Fruit fly (Drosophila melanogaster): ENCODE results near the gene Sec3.

Gene Sec3

DNA sequence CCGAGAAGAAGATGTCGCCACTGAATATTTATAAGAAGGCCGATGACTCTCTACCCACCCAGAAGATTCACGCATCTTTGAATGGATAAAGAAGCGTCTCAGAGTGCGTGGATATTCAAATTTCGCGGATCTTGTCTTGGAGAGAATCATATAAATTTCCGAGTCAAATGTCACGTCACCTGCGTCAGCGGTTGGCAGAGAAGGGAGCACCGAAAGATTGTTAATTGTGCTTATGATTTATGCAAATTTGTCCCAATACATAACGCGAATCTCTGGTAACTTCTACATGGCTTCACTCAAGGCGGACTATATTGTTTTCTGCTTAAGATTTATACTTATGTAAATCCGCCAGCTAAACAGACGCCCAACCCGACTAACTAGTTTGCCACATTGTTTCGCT lies 33.9 kb downstream of the Sec3 start:
- TF ChIP-seq CG15336 (GFP tag; IDR thresholded peaks at IDR 0.05), result no peak
- TF ChIP-seq CG10631 (GFP tag; optimal IDR thresholded peaks at IDR 0.05), result no peak
- no peak for TF ChIP-seq CG8319 (GFP tag; optimal IDR thresholded peaks at IDR 0.05)
- no peak for TF ChIP-seq dsx (GFP tag; optimal IDR thresholded peaks at IDR 0.05; ENCODE audit: poor library complexity, severe bottlenecking)
- TF ChIP-seq acj6 (GFP tag; optimal IDR thresholded peaks at IDR 0.05), result no peak
- TF ChIP-seq achi (GFP tag; optimal IDR thresholded peaks at IDR 0.05), result no peak
- TF ChIP-seq CG34406 (GFP tag; optimal IDR thresholded peaks at IDR 0.05), result no peak
- no peak for TF ChIP-seq fd85E (GFP tag; optimal IDR thresholded peaks at IDR 0.05)
- TF ChIP-seq Eip78C (GFP tag), result no peak

DNA sequence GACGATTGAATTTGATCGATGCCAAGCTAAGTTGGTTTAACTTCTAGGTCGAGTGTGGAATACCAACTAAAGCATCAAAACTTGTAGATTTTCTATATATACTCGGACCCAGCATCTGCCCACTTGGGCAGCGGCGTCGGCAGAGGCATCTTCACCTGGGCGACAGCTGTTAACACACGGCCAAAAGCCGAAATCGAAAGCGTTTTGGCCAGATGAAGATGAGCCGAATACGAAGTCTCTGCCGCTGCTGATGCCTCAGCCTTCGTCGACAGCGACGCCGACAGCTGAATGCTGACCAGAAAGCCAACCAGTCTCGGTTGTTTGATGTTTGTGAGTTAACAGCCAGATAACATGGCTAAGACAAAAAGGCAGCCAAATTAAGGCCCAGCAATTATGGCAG lies 36.1 kb downstream of the Sec3 start, which contains the start of gene CG13731:
TSS of gene CG13731 (minus strand) at position 62 of the 400 bp plus-strand sequence.
- TF ChIP-seq CG11762 (GFP tag; optimal IDR thresholded peaks at IDR 0.05; ENCODE audit: insufficient read depth) (no peak), fkh (GFP tag; optimal IDR thresholded peaks at IDR 0.05) (no peak), CG10631 (GFP tag; optimal IDR thresholded peaks at IDR 0.05) (no peak), cyc (GFP tag; optimal IDR thresholded peaks at IDR 0.05) (no peak), ss (GFP tag; optimal IDR thresholded peaks at IDR 0.05) (no peak), Hr39 (GFP tag; optimal IDR thresholded peaks at IDR 0.05) (no peak), Ets96B (tag; optimal IDR thresholded peaks at IDR 0.05) (no peak), pdm3 (GFP tag; optimal IDR thresholded peaks at IDR 0.05) (no peak), CG11902 (GFP tag; optimal IDR thresholded peaks at IDR 0.05) (no peak), Lpt (GFP tag; optimal IDR thresholded peaks at IDR 0.05) (no peak), CG6163 (GFP tag; IDR thresholded peaks at IDR 0.05) (no peak)

- no peak for TF ChIP-seq salr (GFP tag; optimal IDR thresholded peaks at IDR 0.05)
- no peak for TF ChIP-seq CG9139 (GFP tag; optimal IDR thresholded peaks at IDR 0.05)
- TF ChIP-seq OdsH (GFP tag; optimal IDR thresholded peaks at IDR 0.05), result no peak
- no peak for TF ChIP-seq CG11762 (GFP tag; optimal IDR thresholded peaks at IDR 0.05; ENCODE audit: insufficient read depth)
- TF ChIP-seq svp (GFP tag), result no peak
- no peak for TF ChIP-seq Hr38 (GFP tag; optimal IDR thresholded peaks at IDR 0.05)
- no peak for TF ChIP-seq achi (GFP tag; optimal IDR thresholded peaks at IDR 0.05)
- no peak for TF ChIP-seq Ets96B (tag; optimal IDR thresholded peaks at IDR 0.05)
- no peak for TF ChIP-seq Gug (GFP tag; IDR thresholded peaks at IDR 0.05)
- TF ChIP-seq fd85E (GFP tag; optimal IDR thresholded peaks at IDR 0.05), result no peak
- TF ChIP-seq fkh (GFP tag; optimal IDR thresholded peaks at IDR 0.05), result no peak
- no peak for TF ChIP-seq CG6792 (GFP tag; optimal IDR thresholded peaks at IDR 0.05)
- TF ChIP-seq Sox15 (GFP tag; optimal IDR thresholded peaks at IDR 0.05), result no peak
- no peak for TF ChIP-seq Sox14 (GFP tag; optimal IDR thresholded peaks at IDR 0.05)
Measured at dm6 chr3L:17386612-17387382, 38.2 kb downstream of the Sec3 start.

dm6 chr3L:17383714-17384113 lies 41.3 kb downstream of the Sec3 start:
- no peak for TF ChIP-seq acj6 (GFP tag; optimal IDR thresholded peaks at IDR 0.05)
- no peak for TF ChIP-seq spab (GFP tag; optimal IDR thresholded peaks at IDR 0.05)
- TF ChIP-seq Blimp-1 (GFP tag; optimal IDR thresholded peaks at IDR 0.05), result no peak
- TF ChIP-seq CG7368 (GFP tag; optimal IDR thresholded peaks at IDR 0.05), result no peak
- no peak for TF ChIP-seq Eip93F (GFP tag; optimal IDR thresholded peaks at IDR 0.05)
- TF ChIP-seq CG3919 (GFP tag; optimal IDR thresholded peaks at IDR 0.05), result no peak
- TF ChIP-seq Eip75B (GFP tag; optimal IDR thresholded peaks at IDR 0.05), result no peak
- TF ChIP-seq CG11902 (GFP tag; optimal IDR thresholded peaks at IDR 0.05), result no peak
- TF ChIP-seq Sox14 (GFP tag; optimal IDR thresholded peaks at IDR 0.05), result no peak
- TF ChIP-seq CG10631 (GFP tag; optimal IDR thresholded peaks at IDR 0.05), result no peak
- no peak for TF ChIP-seq CG31627 (GFP tag; optimal IDR thresholded peaks at IDR 0.05)
- no peak for TF ChIP-seq Ets21C (GFP tag; optimal IDR thresholded peaks at IDR 0.05)
- no peak for TF ChIP-seq Sox102F (GFP tag; optimal IDR thresholded peaks at IDR 0.05)
- no peak for TF ChIP-seq CG10669 (GFP tag; optimal IDR thresholded peaks at IDR 0.05)
- no peak for TF ChIP-seq vri (GFP tag; optimal IDR thresholded peaks at IDR 0.05)
- TF ChIP-seq CG1621 (tag; optimal IDR thresholded peaks at IDR 0.05), result no peak
- no peak for TF ChIP-seq dsx (GFP tag; optimal IDR thresholded peaks at IDR 0.05; ENCODE audit: poor library complexity, severe bottlenecking)
- TF ChIP-seq ss (GFP tag; optimal IDR thresholded peaks at IDR 0.05), result no peak
- TF ChIP-seq CG11294 (GFP tag; IDR thresholded peaks at IDR 0.05), result no peak
